Fruit fly (Drosophila melanogaster): ENCODE measurements around the gene wupA.
A peak's percentile ranks its signal among the peaks of the same experiment; 100 is the strongest.

Gene wupA

dm6 chrX:18094747-18095352, 21.9 kb downstream of the wupA start (continued):
- TF ChIP-seq CG10366 (GFP tag; IDR thresholded peaks at IDR 0.05) (peak; percentile 60), CG9727 (GFP tag; optimal IDR thresholded peaks at IDR 0.05) (peak; percentile 40), Aef1 (GFP tag; IDR thresholded peaks at IDR 0.05) (peak; percentile 47; the same call in 2 of the 3 replicates), HHEX (GFP tag; optimal IDR thresholded peaks at IDR 0.05) (peak; percentile 41), CG2678 (tag; optimal IDR thresholded peaks at IDR 0.05) (peak; percentile 71), sisA (GFP tag; IDR thresholded peaks at IDR 0.05) (peak; percentile 44; the same call in 1 of the 2 replicates), dysf (GFP tag; IDR thresholded peaks at IDR 0.05) (peak; percentile 40; the same call in 1 of the 3 replicates), Hmr (GFP tag; optimal IDR thresholded peaks at IDR 0.05) (peak; percentile 68), HLH54F (GFP tag; optimal IDR thresholded peaks at IDR 0.05) (no peak), CG10209 (GFP tag; optimal IDR thresholded peaks at IDR 0.05) (peak; percentile 30), CG7839 (tag; optimal IDR thresholded peaks at IDR 0.05) (peak; percentile 2), emc (GFP tag; optimal IDR thresholded peaks at IDR 0.05) (no peak), sob (GFP tag; IDR thresholded peaks at IDR 0.05) (peak; percentile 56), Poxn (GFP tag; IDR thresholded peaks at IDR 0.05) (0 out of 2 replicates have a peak, but pooled peaks have one; percentile 17), ranshi (GFP tag; IDR thresholded peaks at IDR 0.05) (peak; percentile 40; the same call in 1 of the 2 replicates), CG2202 (tag; optimal IDR thresholded peaks at IDR 0.05) (no peak), sug (tag; optimal IDR thresholded peaks at IDR 0.05) (peak; percentile 15), crol (GFP tag; IDR thresholded peaks at IDR 0.05) (peak; percentile 58), CG16815 (GFP tag; optimal IDR thresholded peaks at IDR 0.05) (peak; percentile 21), CG3281 (GFP tag; optimal IDR thresholded peaks at IDR 0.05) (peak; percentile 65), D19B (GFP tag; optimal IDR thresholded peaks at IDR 0.05) (peak; percentile 19), CG13424 (tag; optimal IDR thresholded peaks at IDR 0.05) (peak; percentile 37), cwo (GFP tag; optimal IDR thresholded peaks at IDR 0.05) (peak; percentile 28), lab (GFP tag; optimal IDR thresholded peaks at IDR 0.05) (peak; percentile 75), CG31441 (GFP tag; IDR thresholded peaks at IDR 0.05) (0 out of 2 replicates have a peak, but pooled peaks have one; percentile 25), Neu2 (GFP tag; optimal IDR thresholded peaks at IDR 0.05; ENCODE audit: borderline replicate concordance) (no peak), ase (GFP tag; IDR thresholded peaks at IDR 0.05) (no peak), CG2120 (GFP tag; optimal IDR thresholded peaks at IDR 0.05) (peak; percentile 57), Meics (GFP tag; optimal IDR thresholded peaks at IDR 0.05) (peak; percentile 61), CG1233 (GFP tag; optimal IDR thresholded peaks at IDR 0.05) (peak; percentile 17), NC2β (GFP tag; optimal IDR thresholded peaks at IDR 0.05) (no peak), sna (GFP tag; IDR thresholded peaks at IDR 0.05; ENCODE audit: partially characterized antibody) (no peak), CoRest (tag; optimal IDR thresholded peaks at IDR 0.05) (peak; percentile 44), CG12769 (tag; optimal IDR thresholded peaks at IDR 0.05) (peak; percentile 54), Xrp1 (GFP tag; IDR thresholded peaks at IDR 0.05) (peak; percentile 14; the same call in 1 of the 2 replicates), HLH3B (GFP tag; IDR thresholded peaks at IDR 0.05) (peak; percentile 60), CG3847 (GFP tag; IDR thresholded peaks at IDR 0.05) (peak; percentile 51), Fer3 (tag; optimal IDR thresholded peaks at IDR 0.05) (peak; percentile 53), CG14965 (GFP tag; optimal IDR thresholded peaks at IDR 0.05; ENCODE audit: borderline replicate concordance) (no peak), grau (tag; optimal IDR thresholded peaks at IDR 0.05) (peak; percentile 86), CG15269 (tag; optimal IDR thresholded peaks at IDR 0.05) (peak; percentile 74), CG16779 (GFP tag; IDR thresholded peaks at IDR 0.05) (no peak), lilli (GFP tag; optimal IDR thresholded peaks at IDR 0.05) (peak; percentile 42), lmd (GFP tag; IDR thresholded peaks at IDR 0.05) (peak; percentile 59; the same call in 1 of the 2 replicates), D19A (tag; optimal IDR thresholded peaks at IDR 0.05) (peak; percentile 4), CG30403 (GFP tag; optimal IDR thresholded peaks at IDR 0.05) (peak; percentile 41), CG17912 (GFP tag; optimal IDR thresholded peaks at IDR 0.05) (no peak), Rfx (GFP tag; IDR thresholded peaks at IDR 0.05) (peak; percentile 63), CG1647 (GFP tag; optimal IDR thresholded peaks at IDR 0.05) (no peak)
